Fruit fly (Drosophila melanogaster): Measurements from ENCODE around the gene Cpr31A.
A peak's percentile ranks its signal among the peaks of the same experiment; 100 is the strongest.

Cpr31A gene

dm6 chr2L:10035786-10036364 lies 18.1 kb upstream of the Cpr31A start (continued):
- no peak for TF ChIP-seq Gug (GFP tag; IDR thresholded peaks at IDR 0.05)
- no peak for TF ChIP-seq Sox102F (GFP tag; optimal IDR thresholded peaks at IDR 0.05)
- TF ChIP-seq CG8119 (GFP tag; IDR thresholded peaks at IDR 0.05), result peak; percentile 68
- no peak for TF ChIP-seq Ets21C (GFP tag; optimal IDR thresholded peaks at IDR 0.05)
- peak; percentile 10 for TF ChIP-seq fd59A (GFP tag; optimal IDR thresholded peaks at IDR 0.05)
- no peak for TF ChIP-seq Sox15 (GFP tag; optimal IDR thresholded peaks at IDR 0.05)
- TF ChIP-seq ss (GFP tag; optimal IDR thresholded peaks at IDR 0.05), result no peak
- TF ChIP-seq CG6808 (GFP tag; optimal IDR thresholded peaks at IDR 0.05), result peak; percentile 27

dm6 chr2L:10049280-10049679 lies 4.7 kb upstream of the Cpr31A start, which contains the start of gene CG33301:
Gene CG33301 (plus strand): TSS chr2L:10049580.
- TF ChIP-seq pdm3 (GFP tag; optimal IDR thresholded peaks at IDR 0.05) (no peak), vri (GFP tag; optimal IDR thresholded peaks at IDR 0.05) (peak; percentile 14)

- TF ChIP-seq Ets21C (GFP tag; optimal IDR thresholded peaks at IDR 0.05) (no peak), CG11902 (GFP tag; optimal IDR thresholded peaks at IDR 0.05) (no peak), Gug (GFP tag; IDR thresholded peaks at IDR 0.05) (no peak), CG9139 (GFP tag; optimal IDR thresholded peaks at IDR 0.05) (no peak), achi (GFP tag; optimal IDR thresholded peaks at IDR 0.05) (no peak), CG6808 (GFP tag; optimal IDR thresholded peaks at IDR 0.05) (no peak), CG1621 (tag; optimal IDR thresholded peaks at IDR 0.05) (no peak), Met (GFP tag; optimal IDR thresholded peaks at IDR 0.05) (no peak), fd85E (GFP tag; optimal IDR thresholded peaks at IDR 0.05) (no peak), Blimp-1 (GFP tag; optimal IDR thresholded peaks at IDR 0.05) (no peak)
Measured at dm6 chr2L:10056705-10057104, 2.7 kb downstream of the Cpr31A start, which contains the start of gene Pen. Gene Pen (plus strand): TSS chr2L:10056900.

DNA sequence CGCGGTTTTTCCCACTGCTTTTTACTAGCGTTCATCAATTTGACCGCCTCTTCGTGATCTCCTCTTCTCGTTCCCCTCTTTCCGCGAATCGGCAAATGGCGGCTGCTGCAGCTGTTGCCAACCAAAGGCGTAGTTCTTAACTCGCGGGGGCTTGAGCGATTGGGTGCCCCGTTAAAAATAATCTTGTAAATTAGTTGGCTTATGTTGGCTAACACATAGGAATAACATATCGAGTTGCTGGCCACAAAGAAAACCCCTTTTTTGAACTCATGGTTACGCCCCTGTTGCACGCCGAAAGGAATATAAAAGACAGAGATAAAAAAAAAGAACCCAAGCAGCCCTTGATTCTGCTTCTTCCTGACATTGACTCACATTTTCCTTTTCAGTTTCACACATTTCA lies 3.2 kb downstream of the Cpr31A start:
- peak; percentile 98 for TF ChIP-seq Hr39 (GFP tag; optimal IDR thresholded peaks at IDR 0.05)
- peak; percentile 98 for TF ChIP-seq cyc (GFP tag; optimal IDR thresholded peaks at IDR 0.05)
- peak; percentile 97 for TF ChIP-seq topi (GFP tag; optimal IDR thresholded peaks at IDR 0.05)
- TF ChIP-seq fd59A (GFP tag; optimal IDR thresholded peaks at IDR 0.05), result peak; percentile 94
- peak; percentile 99 for TF ChIP-seq Eip78C (GFP tag)
- peak; percentile 98 for TF ChIP-seq CG31627 (GFP tag; optimal IDR thresholded peaks at IDR 0.05)
- peak; percentile 88 to 92 for TF ChIP-seq ss (GFP tag; optimal IDR thresholded peaks at IDR 0.05)
- TF ChIP-seq CG6792 (GFP tag; optimal IDR thresholded peaks at IDR 0.05), result peak; percentile 98
- peak; percentile 96 for TF ChIP-seq Lpt (GFP tag; optimal IDR thresholded peaks at IDR 0.05)
- peak; percentile 94 for TF ChIP-seq fd85E (GFP tag; optimal IDR thresholded peaks at IDR 0.05)
- peak; percentile 98 for TF ChIP-seq Met (GFP tag; optimal IDR thresholded peaks at IDR 0.05)
- TF ChIP-seq OdsH (GFP tag; optimal IDR thresholded peaks at IDR 0.05), result peak; percentile 97
- peak; percentile 95 for TF ChIP-seq vri (GFP tag; optimal IDR thresholded peaks at IDR 0.05)
- peak; percentile 95 for TF ChIP-seq CG6854 (GFP tag; optimal IDR thresholded peaks at IDR 0.05)
- peak; percentile 85 for TF ChIP-seq CG6276 (GFP tag; optimal IDR thresholded peaks at IDR 0.05)
- peak; percentile 94 for TF ChIP-seq CG6808 (GFP tag; optimal IDR thresholded peaks at IDR 0.05)
- TF ChIP-seq Ets96B (tag; optimal IDR thresholded peaks at IDR 0.05), result peak; percentile 96
- TF ChIP-seq Sox15 (GFP tag; optimal IDR thresholded peaks at IDR 0.05), result peak; percentile 96
- peak; percentile 97 for TF ChIP-seq eg (GFP tag; IDR thresholded peaks at IDR 0.05)
- TF ChIP-seq CG3919 (GFP tag; optimal IDR thresholded peaks at IDR 0.05), result peak; percentile 99
- TF ChIP-seq net (GFP tag; optimal IDR thresholded peaks at IDR 0.05), result peak; percentile 98
- TF ChIP-seq CG11294 (GFP tag; IDR thresholded peaks at IDR 0.05), result peak; percentile 90
- peak; percentile 96 for TF ChIP-seq CG11902 (GFP tag; optimal IDR thresholded peaks at IDR 0.05)
- TF ChIP-seq Sox102F (GFP tag; optimal IDR thresholded peaks at IDR 0.05), result peak; percentile 98
- peak; percentile 95 for TF ChIP-seq CG32006 (GFP tag; optimal IDR thresholded peaks at IDR 0.05)
- peak; percentile 94 for TF ChIP-seq Hr4 (GFP tag; optimal IDR thresholded peaks at IDR 0.05)
- peak; percentile 96 for TF ChIP-seq Ets21C (GFP tag; optimal IDR thresholded peaks at IDR 0.05)
- TF ChIP-seq lz (GFP tag; optimal IDR thresholded peaks at IDR 0.05), result peak; percentile 98
- peak; percentile 94 for TF ChIP-seq CG8119 (GFP tag; IDR thresholded peaks at IDR 0.05)
- TF ChIP-seq CG6163 (GFP tag; IDR thresholded peaks at IDR 0.05), result peak; percentile 99
- peak; percentile 93 for TF ChIP-seq CG16779 (tag; optimal IDR thresholded peaks at IDR 0.05)
- peak; percentile 98 for TF ChIP-seq Smox (GFP tag; optimal IDR thresholded peaks at IDR 0.05)
- TF ChIP-seq Blimp-1 (GFP tag; optimal IDR thresholded peaks at IDR 0.05), result peak; percentile 94
- TF ChIP-seq CG8632 (GFP tag; optimal IDR thresholded peaks at IDR 0.05), result peak; percentile 95
- TF ChIP-seq CG34406 (GFP tag; optimal IDR thresholded peaks at IDR 0.05), result peak; percentile 96
- peak; percentile 20 for TF ChIP-seq Hr38 (GFP tag; optimal IDR thresholded peaks at IDR 0.05)
- TF ChIP-seq achi (GFP tag; optimal IDR thresholded peaks at IDR 0.05), result peak; percentile 96
- TF ChIP-seq CG9139 (GFP tag; optimal IDR thresholded peaks at IDR 0.05), result peak; percentile 86
- peak; percentile 91 for TF ChIP-seq dsx (GFP tag; optimal IDR thresholded peaks at IDR 0.05; ENCODE audit: poor library complexity, severe bottlenecking)

All from whole organism, prepupa.